Fruit fly (Drosophila melanogaster): Measurements from ENCODE around the gene CG18558.
A peak's percentile ranks its signal among the peaks of the same experiment; 100 is the strongest.

The CG18558 gene

DNA sequence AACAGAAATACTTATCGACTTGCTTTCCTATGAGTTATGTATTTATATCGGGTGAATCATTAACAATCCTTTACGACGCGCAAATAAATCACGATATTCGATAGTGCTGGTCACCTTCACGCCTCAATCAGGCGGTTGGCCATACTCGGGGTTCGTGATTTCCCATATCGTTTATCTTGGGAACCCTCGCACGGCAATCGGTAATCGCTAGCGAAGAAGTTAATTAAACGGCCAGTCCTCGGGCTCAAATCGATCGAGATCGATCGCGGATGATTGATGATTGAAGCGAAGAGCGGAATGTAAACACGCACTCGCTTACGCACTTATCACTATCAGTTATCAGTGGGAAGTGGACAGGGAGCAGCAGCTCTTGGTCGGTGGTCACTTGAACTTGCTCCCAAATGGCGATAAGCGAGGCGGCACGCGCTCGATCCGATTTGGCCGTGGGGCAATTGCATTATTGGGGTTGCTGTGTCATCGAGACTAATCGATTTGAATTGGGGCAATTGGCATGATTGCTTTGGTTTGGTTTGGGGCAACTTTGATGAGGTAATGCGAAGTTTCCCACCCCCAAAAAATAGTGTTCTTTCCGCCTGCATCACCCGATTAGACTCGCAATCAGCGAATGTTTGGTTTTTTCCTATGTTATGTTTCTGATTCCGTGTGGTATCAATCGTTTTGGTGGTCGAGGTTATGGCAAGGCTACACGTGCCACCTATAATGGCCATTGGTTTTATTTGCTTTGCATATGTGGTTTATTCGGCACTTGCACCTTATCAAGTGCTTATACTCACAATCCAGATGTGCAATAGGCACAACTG, 43.1 kb downstream of the CG18558 start (continued):
- TF ChIP-seq Dip2 (GFP tag; IDR thresholded peaks at IDR 0.05) (no peak), org-1 (GFP tag; optimal IDR thresholded peaks at IDR 0.05) (no peak), CG3995 (GFP tag; optimal IDR thresholded peaks at IDR 0.05) (peak; percentile 66), CG8924 (tag; optimal IDR thresholded peaks at IDR 0.05) (no peak), CkIIα-i1 (GFP tag; IDR thresholded peaks at IDR 0.05) (no peak), abd-A (tag; optimal IDR thresholded peaks at IDR 0.05) (no peak), lmd (GFP tag; IDR thresholded peaks at IDR 0.05) (no peak), Dfd (GFP tag; optimal IDR thresholded peaks at IDR 0.05) (no peak), CG5180 (GFP tag; optimal IDR thresholded peaks at IDR 0.05) (peak; percentile 11), croc (GFP tag; conservative IDR thresholded peaks at IDR 0.05) (no peak), maf-S (GFP tag; optimal IDR thresholded peaks at IDR 0.05) (no peak), CG11247 (GFP tag; IDR thresholded peaks at IDR 0.05) (no peak), fd102C (GFP tag; optimal IDR thresholded peaks at IDR 0.05) (no peak), Adf1 (GFP tag; IDR thresholded peaks at IDR 0.05) (no peak), D (optimal IDR thresholded peaks at IDR 0.05) (no peak), D (GFP tag; optimal IDR thresholded peaks at IDR 0.05) (no peak), psq (GFP tag; optimal IDR thresholded peaks at IDR 0.05) (no peak), HLH4C (GFP tag; IDR thresholded peaks at IDR 0.05; ENCODE audit: partially characterized antibody) (no peak), CG15479 (GFP tag; optimal IDR thresholded peaks at IDR 0.05) (no peak), CG6272 (GFP tag; IDR thresholded peaks at IDR 0.05) (no peak), CG11093 (GFP tag; IDR thresholded peaks at IDR 0.05) (no peak), Doc2 (GFP tag; IDR thresholded peaks at IDR 0.05) (no peak), Sry-δ (GFP tag; optimal IDR thresholded peaks at IDR 0.05) (no peak), pita (GFP tag; optimal IDR thresholded peaks at IDR 0.05) (no peak), zen (tag; optimal IDR thresholded peaks at IDR 0.05) (no peak), dati (GFP tag; IDR thresholded peaks at IDR 0.05) (no peak), CG10979 (tag; optimal IDR thresholded peaks at IDR 0.05) (no peak), grn (GFP tag; optimal IDR thresholded peaks at IDR 0.05) (peak; percentile 98), CG12219 (GFP tag; optimal IDR thresholded peaks at IDR 0.05) (no peak), stwl (tag; optimal IDR thresholded peaks at IDR 0.05) (no peak), CG31365 (tag; optimal IDR thresholded peaks at IDR 0.05) (no peak), Taf1 (GFP tag; IDR thresholded peaks at IDR 0.05) (no peak), D19B (GFP tag; optimal IDR thresholded peaks at IDR 0.05) (no peak), Lim3 (GFP tag; IDR thresholded peaks at IDR 0.05) (peak; percentile 63; the same call in 1 of the 2 replicates), CG10543 (GFP tag; optimal IDR thresholded peaks at IDR 0.05) (peak; percentile 29), CG14710 (tag; optimal IDR thresholded peaks at IDR 0.05) (no peak), Hand (GFP tag; optimal IDR thresholded peaks at IDR 0.05) (no peak), CG3281 (GFP tag; optimal IDR thresholded peaks at IDR 0.05) (no peak), Dad (GFP tag; optimal IDR thresholded peaks at IDR 0.05) (no peak), bab2 (GFP tag; optimal IDR thresholded peaks at IDR 0.05) (no peak), ftz-f1 (GFP tag; optimal IDR thresholded peaks at IDR 0.05) (peak; percentile 41), CG1233 (GFP tag; optimal IDR thresholded peaks at IDR 0.05) (no peak), CG12942 (GFP tag; optimal IDR thresholded peaks at IDR 0.05) (no peak), vvl (GFP tag; IDR thresholded peaks at IDR 0.05) (no peak), fd96Cb (tag; optimal IDR thresholded peaks at IDR 0.05) (no peak), CG32532 (GFP tag; IDR thresholded peaks at IDR 0.05) (no peak), ranshi (GFP tag; IDR thresholded peaks at IDR 0.05) (no peak), hkb (optimal IDR thresholded peaks at IDR 0.05) (no peak), hkb (GFP tag; IDR thresholded peaks at IDR 0.05) (no peak), CG18619 (GFP tag; optimal IDR thresholded peaks at IDR 0.05) (no peak), mam (GFP tag; optimal IDR thresholded peaks at IDR 0.05) (no peak)
